Worm (Caenorhabditis elegans): Measurements from ENCODE around the gene srn-1.

DNA sequence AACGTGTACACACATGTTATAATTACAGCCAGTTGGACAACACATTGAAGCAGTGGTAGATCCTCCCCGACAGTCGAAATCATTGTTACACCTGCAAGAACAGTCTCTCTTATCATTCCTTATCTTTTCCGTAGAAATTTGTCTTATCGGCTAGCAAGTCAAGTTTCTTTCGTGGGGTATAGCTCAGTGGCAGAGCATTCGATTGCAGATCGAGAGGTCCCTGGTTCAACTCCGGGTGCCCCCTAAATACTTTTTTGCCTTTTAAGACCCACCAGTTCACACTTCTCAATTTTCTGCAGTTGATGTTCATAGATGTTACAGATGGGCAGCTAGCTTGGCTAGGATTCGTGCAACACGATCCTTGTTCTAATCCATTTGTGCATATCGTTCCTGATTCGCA, 49.0 kb upstream of the srn-1 start:
- TF ChIP-seq nhr-11 (tag; optimal IDR thresholded peaks at IDR 0.05): no peak
- no peak for TF ChIP-seq ama-1 (optimal IDR thresholded peaks at IDR 0.05)
- TF ChIP-seq aly-2 (tag; optimal IDR thresholded peaks at IDR 0.05): no peak
- TF ChIP-seq unc-62 (GFP tag; optimal IDR thresholded peaks at IDR 0.05): no peak
- no peak for TF ChIP-seq nhr-12 (tag; optimal IDR thresholded peaks at IDR 0.05)
- no peak for TF ChIP-seq mdl-1 (tag; optimal IDR thresholded peaks at IDR 0.05)
- no peak for TF ChIP-seq ZK546.5 (tag; optimal IDR thresholded peaks at IDR 0.05)
- TF ChIP-seq R02D3.7 (tag; optimal IDR thresholded peaks at IDR 0.05): no peak
- TF ChIP-seq nhr-129 (tag; optimal IDR thresholded peaks at IDR 0.05): no peak
- no peak for TF ChIP-seq crh-2 (tag; optimal IDR thresholded peaks at IDR 0.05)
- TF ChIP-seq snpc-4 (tag; optimal IDR thresholded peaks at IDR 0.05): no peak
- no peak for TF ChIP-seq lin-11 (tag; optimal IDR thresholded peaks at IDR 0.05)
- TF ChIP-seq nhr-25 (tag; optimal IDR thresholded peaks at IDR 0.05): no peak
- TF ChIP-seq dmd-4 (tag; optimal IDR thresholded peaks at IDR 0.05): no peak

All from whole organism, L2 larva.